Worm (Caenorhabditis elegans) whole organism, L4 larva: ENCODE measurements around the gene C23H5.12.
A peak's percentile ranks its signal among the peaks of the same experiment; 100 is the strongest.

Experiments
- D1046.2 ChIP-seq: fragments of 200-800 bp; sonication (Bioruptor generic); IDR thresholded peaks from 2 replicates; pipeline ENCODE4 v1.3.6; 2022; ENCODE audit warnings: missing genetic modification characterization, missing compliant biosample characterization
- F26F4.8 ChIP-seq: fragments of 200-800 bp; sonication (Bioruptor generic); conservative IDR thresholded peaks from 2 replicates; pipeline ENCODE4 v1.3.6; 2022; ENCODE audit warnings: missing genetic modification characterization, missing compliant biosample characterization
- F49E8.2 ChIP-seq: sonication (generic microtip); optimal IDR thresholded peaks from 2 replicates; lab custom pipeline; 2016; ENCODE audit warnings: missing compliant biosample characterization, mild to moderate bottlenecking, missing genetic modification characterization, borderline replicate concordance
- T20F7.1 ChIP-seq: fragments of 200-800 bp; sonication (Bioruptor generic); optimal IDR thresholded peaks from 2 replicates; lab custom pipeline; 2018; ENCODE audit warnings: mild to moderate bottlenecking, missing genetic modification characterization, missing compliant biosample characterization
- ZK546.5 ChIP-seq, 2 experiments: sonication (generic microtip); optimal IDR thresholded peaks; 2 replicates each; lab custom pipeline; 2017; ENCODE audit warnings: missing biosample characterization in 2 of 2, missing genetic modification characterization in 2 of 2
- aha-1 ChIP-seq: fragments of 150-350 bp; peaks from one replicate; lab custom pipeline; 2014; ENCODE audit warnings: missing biosample characterization, missing genetic modification characterization
- aly-2 ChIP-seq: sonication (generic microtip); optimal IDR thresholded peaks from 2 replicates; lab custom pipeline; 2018; ENCODE audit warnings: missing biosample characterization, missing genetic modification characterization
- ama-1 ChIP-seq: fragments of 150-350 bp; optimal IDR thresholded peaks from 2 replicates; lab custom pipeline; 2014; ENCODE audit warnings: inconsistent platforms, mixed read lengths
- daf-16 ChIP-seq, 3 experiments: sonication (generic microtip); optimal IDR thresholded peaks; 2 replicates each; lab custom pipeline; 2016 to 2017; ENCODE audit warnings: missing genetic modification characterization in 3 of 3, missing genetic modification reagents in 3 of 3, mild to moderate bottlenecking in 2 of 3, missing compliant biosample characterization in 2 of 3, missing biosample characterization in 1 of 3, moderate library complexity in 1 of 3
- duxl-1 ChIP-seq: sonication (generic microtip); optimal IDR thresholded peaks from 2 replicates; lab custom pipeline; 2016; ENCODE audit warnings: mild to moderate bottlenecking, missing genetic modification characterization, moderate library complexity, missing compliant biosample characterization; ENCODE audit not compliant: poor library complexity
- fkh-10 ChIP-seq: fragments of 150-350 bp; optimal IDR thresholded peaks from 2 replicates; lab custom pipeline; 2014; ENCODE audit warnings: missing biosample characterization, missing genetic modification reagents, missing genetic modification characterization
- gei-8 ChIP-seq: fragments of 200-800 bp; sonication (Bioruptor generic); optimal IDR thresholded peaks from 2 replicates; lab custom pipeline; 2018; ENCODE audit warnings: mild to moderate bottlenecking, missing genetic modification characterization, missing compliant biosample characterization
- hif-1 ChIP-seq, 2 experiments: sonication (generic microtip); optimal IDR thresholded peaks; 2 replicates each; lab custom pipeline; 2016 to 2017; ENCODE audit warnings: missing compliant biosample characterization in 2 of 2, missing genetic modification characterization in 2 of 2, missing genetic modification reagents in 2 of 2, missing genotype in 2 of 2, mild to moderate bottlenecking in 1 of 2
- jun-1 ChIP-seq: fragments of 150-350 bp; optimal IDR thresholded peaks from 2 replicates; lab custom pipeline; 2014; ENCODE audit warnings: missing biosample characterization, missing genetic modification reagents, missing genetic modification characterization
- lim-7 ChIP-seq: fragments of 200-800 bp; sonication (Bioruptor generic); IDR thresholded peaks from 2 replicates; pipeline ENCODE4 v1.3.6; 2022; ENCODE audit warnings: missing genetic modification characterization, missing compliant biosample characterization
- lin-15B ChIP-seq: fragments of 150-350 bp; sonication (generic microtip); optimal IDR thresholded peaks from 3 replicates; lab custom pipeline; 2014; ENCODE audit warnings: missing biosample characterization, missing genetic modification characterization
- lin-29 ChIP-seq: fragments of 200-800 bp; sonication (Bioruptor generic); IDR thresholded peaks from 2 replicates; pipeline ENCODE4 v1.3.6; 2022; ENCODE audit warnings: missing genetic modification reagents, missing genetic modification characterization, missing compliant biosample characterization
- lin-38 ChIP-seq: fragments of 200-800 bp; sonication (Bioruptor generic); IDR thresholded peaks from 2 replicates; pipeline ENCODE4 v1.3.6; 2022; ENCODE audit warnings: missing genetic modification reagents, missing genetic modification characterization, missing compliant biosample characterization
- lsy-2 ChIP-seq, 2 experiments: fragments of 150-350 bp in 1 of 2; sonication (generic microtip) in 1 of 2; optimal IDR thresholded peaks; 2 replicates each; lab custom pipeline; 2014 to 2017; ENCODE audit warnings: missing biosample characterization in 2 of 2, missing genetic modification characterization in 2 of 2
- mdt-29 ChIP-seq: fragments of 200-800 bp; sonication (Bioruptor generic); IDR thresholded peaks from 2 replicates; pipeline ENCODE4 v1.3.6; 2022; ENCODE audit warnings: missing genetic modification reagents, missing genetic modification characterization, missing compliant biosample characterization
- mes-2 ChIP-seq: sonication (generic microtip); optimal IDR thresholded peaks from 2 replicates; lab custom pipeline; 2016; ENCODE audit warnings: missing genotype, mild to moderate bottlenecking, missing genetic modification characterization, missing compliant biosample characterization; ENCODE audit not compliant: poor library complexity, severe bottlenecking
- mxl-2 ChIP-seq: fragments of 200-800 bp; sonication (Bioruptor generic); conservative IDR thresholded peaks from 2 replicates; pipeline ENCODE4 v1.3.6; 2022; ENCODE audit warnings: missing genetic modification reagents, missing genetic modification characterization, missing compliant biosample characterization
- mxl-3 ChIP-seq: fragments of 200-800 bp; sonication (Bioruptor generic); optimal IDR thresholded peaks from 2 replicates; lab custom pipeline; 2018; ENCODE audit warnings: mild to moderate bottlenecking, missing genetic modification characterization, missing compliant biosample characterization
- nhr-25 ChIP-seq: sonication (generic microtip); optimal IDR thresholded peaks from 2 replicates; lab custom pipeline; 2017; ENCODE audit warnings: missing genetic modification characterization, mild to moderate bottlenecking, missing compliant biosample characterization, antibody characterized with exemption, moderate library complexity, borderline replicate concordance; ENCODE audit not compliant: insufficient read depth
- nhr-42 ChIP-seq: fragments of 200-800 bp; sonication (Bioruptor generic); IDR thresholded peaks from 2 replicates; pipeline ENCODE4 v1.3.6; 2022; ENCODE audit warnings: missing genetic modification characterization, missing compliant biosample characterization
- pha-4 ChIP-seq, 2 experiments: fragments of 150-350 bp in 1 of 2; fragments of 200-800 bp in 1 of 2; sonication (Bioruptor generic) in 1 of 2; IDR thresholded peaks in 1 of 2; optimal IDR thresholded peaks in 1 of 2; 2 replicates each; pipeline versions ENCODE4 v1.3.6 to Lab custom; 2014 to 2022; ENCODE audit warnings: missing genetic modification characterization in 2 of 2, missing genetic modification reagents in 2 of 2, missing biosample characterization in 1 of 2, missing compliant biosample characterization in 1 of 2
- rbr-2 ChIP-seq: sonication (generic microtip); optimal IDR thresholded peaks from 2 replicates; lab custom pipeline; 2016; ENCODE audit warnings: missing genotype, missing genetic modification characterization, missing compliant biosample characterization
- saeg-2 ChIP-seq: fragments of 200-800 bp; sonication (Bioruptor generic); IDR thresholded peaks from 2 replicates; pipeline ENCODE4 v1.3.6; 2022; ENCODE audit warnings: missing genetic modification reagents, missing genetic modification characterization, missing compliant biosample characterization
- sdz-12 ChIP-seq: fragments of 200-800 bp; sonication (Bioruptor generic); optimal IDR thresholded peaks from 2 replicates; lab custom pipeline; 2018; ENCODE audit warnings: mild to moderate bottlenecking, missing genetic modification characterization, missing compliant biosample characterization
- skn-1 ChIP-seq: fragments of 150-350 bp; optimal IDR thresholded peaks from 2 replicates; lab custom pipeline; 2014; ENCODE audit warnings: missing biosample characterization, missing genetic modification characterization
- snpc-1.2 ChIP-seq: fragments of 200-800 bp; sonication (Bioruptor generic); IDR thresholded peaks from 2 replicates; pipeline ENCODE4 v1.3.6; 2022; ENCODE audit warnings: missing genetic modification reagents, missing genetic modification characterization, missing compliant biosample characterization
- snpc-4 ChIP-seq: fragments of 150-350 bp; optimal IDR thresholded peaks from 2 replicates; lab custom pipeline; 2014; ENCODE audit warnings: missing biosample characterization, missing genetic modification characterization
- tra-1 ChIP-seq: fragments of 200-800 bp; sonication (Bioruptor generic); IDR thresholded peaks from 2 replicates; pipeline ENCODE4 v1.3.6; 2022; ENCODE audit warnings: missing genetic modification reagents, missing genetic modification characterization, missing compliant biosample characterization
- unc-130 ChIP-seq: sonication (generic microtip); optimal IDR thresholded peaks from 2 replicates; lab custom pipeline; 2016; ENCODE audit warnings: missing genetic modification reagents, missing genetic modification characterization, missing compliant biosample characterization
- zag-1 ChIP-seq: fragments of 150-350 bp; optimal IDR thresholded peaks from 2 replicates; lab custom pipeline; 2014; ENCODE audit warnings: missing biosample characterization, missing genetic modification characterization
- zfp-3 ChIP-seq: fragments of 200-800 bp; sonication (Bioruptor generic); conservative IDR thresholded peaks from 2 replicates; pipeline ENCODE4 v1.3.6; 2022; ENCODE audit warnings: missing genetic modification reagents, missing genetic modification characterization, missing compliant biosample characterization
- ztf-11 ChIP-seq: fragments of 150-350 bp; optimal IDR thresholded peaks from 2 replicates; lab custom pipeline; 2014; ENCODE audit warnings: missing biosample characterization, missing genetic modification characterization

Gene C23H5.12

DNA sequence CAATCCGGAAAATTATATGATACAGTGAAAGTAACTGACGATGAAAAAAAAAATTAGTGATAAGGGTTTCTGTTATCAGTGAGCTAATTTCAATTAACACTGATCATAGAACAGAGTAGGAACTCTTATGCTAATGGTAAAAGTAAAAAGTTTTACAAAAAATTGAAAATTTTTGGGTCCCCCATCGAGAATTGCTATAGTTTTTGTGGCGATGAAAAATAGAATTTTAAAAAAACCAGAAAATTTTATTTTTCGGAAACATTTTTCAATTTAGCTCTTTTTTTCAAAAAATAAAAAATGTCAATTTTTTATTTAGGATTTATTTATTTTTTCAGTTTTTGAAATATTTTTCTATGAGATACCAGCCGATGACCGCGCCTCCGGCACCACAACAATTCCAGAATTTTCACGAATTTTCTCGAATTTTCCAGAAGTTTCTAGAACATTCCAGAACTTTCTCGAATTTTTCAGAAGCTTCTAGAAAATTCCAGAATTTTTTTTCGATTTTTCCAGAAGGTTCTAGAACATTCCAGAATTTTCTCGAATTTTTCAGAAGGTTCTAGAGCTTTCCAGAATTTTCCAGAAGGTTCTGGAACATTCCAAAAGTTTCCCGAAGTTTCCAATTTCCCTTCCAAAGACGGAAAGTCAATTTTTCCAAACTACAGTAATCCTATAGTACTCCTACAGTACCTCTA lies 19.8 kb upstream of the C23H5.12 start, which contains the start of gene C23H5.8:
Gene C23H5.8 (minus strand): TSS at position 51 of the 695 bp plus-strand sequence.
- TF ChIP-seq lsy-2 (tag; optimal IDR thresholded peaks at IDR 0.05; lab: Kevin White, UChicago) (no peak), lin-38 (GFP tag; lab: Robert Waterston, UW) (peak; percentile 6; the same call in 1 of the 2 replicates), lim-7 (GFP tag; lab: Robert Waterston, UW) (no peak), ZK546.5 (tag; optimal IDR thresholded peaks at IDR 0.05; lab: Kevin White, UChicago) (no peak), ztf-11 (no peak), fkh-10 (GFP tag; lab: Kevin White, UChicago) (no peak), daf-16 (GFP tag; optimal IDR thresholded peaks at IDR 0.05; lab: Kevin White, UChicago) (no peak), daf-16 (tag; optimal IDR thresholded peaks at IDR 0.05; lab: Kevin White, UChicago) (peak; percentile 35), saeg-2 (GFP tag; lab: Robert Waterston, UW) (no peak), nhr-42 (no peak), mdt-29 (GFP tag; lab: Robert Waterston, UW) (peak; percentile 81), F49E8.2 (no peak), gei-8 (no peak), nhr-25 (no peak)

DNA sequence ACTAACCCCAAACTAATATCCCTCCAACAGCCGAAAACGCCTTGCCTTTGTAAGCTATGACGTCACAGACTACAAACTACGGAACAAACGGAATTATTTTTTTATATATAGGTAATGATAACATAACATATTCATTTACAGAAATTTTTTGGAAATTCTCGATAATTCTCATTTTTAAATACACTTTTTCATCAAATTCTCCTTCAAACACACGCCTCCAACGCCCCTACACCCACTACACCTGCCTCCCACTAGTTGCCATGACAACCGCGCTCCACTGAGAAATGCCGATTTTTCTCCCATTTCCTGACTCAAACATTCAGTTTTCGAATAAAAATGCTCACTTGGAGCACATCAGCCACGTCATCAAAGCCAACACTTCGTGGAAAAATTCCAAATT lies 18.9 kb upstream of the C23H5.12 start, which contains the start of gene xbx-4:
Gene xbx-4 (plus strand): TSS at position 301 of the 400 bp plus-strand sequence.
- TF ChIP-seq mxl-3 (no peak), lin-15B (tag; lab: Kevin White, UChicago) (no peak), D1046.2 (no peak), lin-29 (no peak), mes-2 (tag; lab: Kevin White, UChicago) (no peak), jun-1 (no peak), aha-1 (peak; percentile 80), sdz-12 (GFP tag; lab: Kevin White, UChicago) (no peak)

DNA sequence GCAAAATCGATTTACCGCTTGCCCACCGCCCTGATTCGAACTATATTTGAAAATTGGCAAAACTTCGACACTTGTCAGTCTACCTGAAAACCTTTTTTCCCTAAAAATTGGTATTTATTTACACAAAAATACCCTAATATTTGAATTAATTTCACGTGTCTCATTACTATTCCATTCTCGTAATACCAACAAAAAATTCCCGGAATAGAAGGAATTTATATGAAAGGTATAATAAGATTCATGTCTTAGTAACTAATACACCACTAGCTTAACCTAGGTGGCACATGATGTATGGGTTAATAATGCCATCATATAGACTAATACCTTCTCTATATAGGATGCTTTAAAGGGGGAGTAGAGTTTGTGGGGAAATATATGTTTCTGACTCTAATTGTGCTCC lies 16.0 kb upstream of the C23H5.12 start:
- TF ChIP-seq duxl-1 (tag; lab: Kevin White, UChicago) (no peak), lim-7 (GFP tag; lab: Robert Waterston, UW) (no peak), zfp-3 (GFP tag; lab: Robert Waterston, UW) (no peak), mxl-2 (GFP tag; lab: Robert Waterston, UW) (no peak), hif-1 (tag; optimal IDR thresholded peaks at IDR 0.05; lab: Kevin White, UChicago) (no peak), tra-1 (GFP tag; lab: Robert Waterston, UW) (no peak), ZK546.5 (tag; optimal IDR thresholded peaks at IDR 0.05; lab: Kevin White, UChicago) (no peak), skn-1 (tag; lab: Kevin White, UChicago) (no peak), aly-2 (tag; lab: Kevin White, UChicago) (no peak), T20F7.1 (GFP tag; lab: Kevin White, UChicago) (no peak), F26F4.8 (GFP tag; lab: Robert Waterston, UW) (no peak), zag-1 (tag; lab: Kevin White, UChicago) (no peak), pha-4 (GFP tag; IDR thresholded peaks at IDR 0.05; lab: Robert Waterston, UW) (no peak), pha-4 (tag; optimal IDR thresholded peaks at IDR 0.05; lab: Kevin White, UChicago) (no peak), D1046.2 (no peak), unc-130 (GFP tag; lab: Kevin White, UChicago) (no peak), rbr-2 (no peak), ama-1 (lab: Kevin White, UChicago) (no peak), snpc-4 (tag; lab: Kevin White, UChicago) (no peak), snpc-1.2 (GFP tag; lab: Robert Waterston, UW) (no peak)
- TF ChIP-seq, all 104 proteins: peak for 0
